Fruit fly (Drosophila melanogaster) whole organism, prepupa: ENCODE measurements around the gene Nlp.

ENCODE experiments used
- Blimp-1 ChIP-seq: fragments of 200-800 bp; sonication (Bioruptor generic); optimal IDR thresholded peaks from 3 replicates; lab custom pipeline; 2017; ENCODE audit warnings: missing biosample characterization, missing genetic modification characterization, mild to moderate bottlenecking, moderate library complexity, missing genetic modification reagents
- CG10669 ChIP-seq: fragments of 200-800 bp; sonication (Bioruptor generic); optimal IDR thresholded peaks from 3 replicates; lab custom pipeline; 2018; ENCODE audit warnings: missing biosample characterization, mild to moderate bottlenecking, missing genetic modification characterization, moderate library complexity
- CG11294 ChIP-seq: fragments of 200-800 bp; sonication (Bioruptor generic); IDR thresholded peaks from 2 replicates; pipeline ENCODE4 v1.3.6; 2022; ENCODE audit warnings: missing biosample characterization, missing genetic modification characterization
- CG11762 ChIP-seq: fragments of 200-800 bp; sonication (Bioruptor generic); optimal IDR thresholded peaks from 3 replicates; lab custom pipeline; 2016; ENCODE audit warnings: missing biosample characterization, missing genetic modification characterization; ENCODE audit not compliant: insufficient read depth
- CG15336 ChIP-seq: fragments of 200-800 bp; sonication (Bioruptor generic); IDR thresholded peaks from 2 replicates; pipeline ENCODE4 v1.3.6; 2022; ENCODE audit warnings: missing biosample characterization, missing genetic modification characterization
- CG16779 ChIP-seq: fragments of 200-800 bp; sonication (Bioruptor generic); optimal IDR thresholded peaks from 3 replicates; lab custom pipeline; 2017; ENCODE audit warnings: missing biosample characterization, mild to moderate bottlenecking, missing genetic modification characterization
- CG3032 ChIP-seq: fragments of 200-800 bp; optimal IDR thresholded peaks from 2 replicates; lab custom pipeline; 2019; ENCODE audit warnings: missing biosample characterization, mild to moderate bottlenecking, missing genetic modification characterization, moderate library complexity
- CG31627 ChIP-seq: fragments of 200-800 bp; sonication (Bioruptor generic); optimal IDR thresholded peaks from 3 replicates; lab custom pipeline; 2016; ENCODE audit warnings: missing biosample characterization, missing genetic modification characterization
- CG3919 ChIP-seq: fragments of 200-800 bp; sonication (Bioruptor generic); optimal IDR thresholded peaks from 3 replicates; lab custom pipeline; 2016; ENCODE audit warnings: missing biosample characterization, missing genetic modification characterization
- CG4318 ChIP-seq: fragments of 200-800 bp; sonication (Bioruptor generic); optimal IDR thresholded peaks from 3 replicates; lab custom pipeline; 2017; ENCODE audit warnings: missing biosample characterization, mild to moderate bottlenecking, missing genetic modification characterization
- CG6163 ChIP-seq: fragments of 200-800 bp; sonication (Bioruptor generic); IDR thresholded peaks from 3 replicates; pipeline ENCODE4 v1.3.6; 2022; ENCODE audit warnings: missing biosample characterization, missing genetic modification characterization
- CG6276 ChIP-seq: fragments of 200-800 bp; sonication (Bioruptor generic); optimal IDR thresholded peaks from 2 replicates; lab custom pipeline; 2017; ENCODE audit warnings: missing biosample characterization, mild to moderate bottlenecking, missing genetic modification characterization
- CG6792 ChIP-seq: fragments of 200-800 bp; sonication (Bioruptor generic); optimal IDR thresholded peaks from 3 replicates; lab custom pipeline; 2016; ENCODE audit warnings: missing biosample characterization, missing genetic modification characterization
- CG6808 ChIP-seq: fragments of 200-800 bp; sonication (Bioruptor generic); optimal IDR thresholded peaks from 3 replicates; lab custom pipeline; 2017; ENCODE audit warnings: missing biosample characterization, missing genetic modification characterization, mild to moderate bottlenecking, moderate library complexity, missing genetic modification reagents
- CG6854 ChIP-seq: fragments of 200-800 bp; sonication (Bioruptor generic); optimal IDR thresholded peaks from 2 replicates; lab custom pipeline; 2017; ENCODE audit warnings: missing biosample characterization, mild to moderate bottlenecking, missing genetic modification characterization
- CG7368 ChIP-seq: fragments of 200-800 bp; sonication (Bioruptor generic); optimal IDR thresholded peaks from 3 replicates; lab custom pipeline; 2016; ENCODE audit warnings: missing biosample characterization, missing genetic modification characterization
- CG8119 ChIP-seq: fragments of 200-800 bp; sonication (Bioruptor generic); IDR thresholded peaks from 3 replicates; pipeline ENCODE4 v1.3.6; 2022; ENCODE audit warnings: missing biosample characterization, missing genetic modification characterization
- CG8319 ChIP-seq: fragments of 200-800 bp; sonication (Bioruptor generic); optimal IDR thresholded peaks from 3 replicates; lab custom pipeline; 2016; ENCODE audit warnings: missing biosample characterization, missing genetic modification characterization
- CG8632 ChIP-seq: fragments of 200-800 bp; sonication (Bioruptor generic); optimal IDR thresholded peaks from 3 replicates; lab custom pipeline; 2016; ENCODE audit warnings: missing biosample characterization, missing genetic modification characterization
- CG9139 ChIP-seq: fragments of 200-800 bp; sonication (Bioruptor generic); optimal IDR thresholded peaks from 3 replicates; lab custom pipeline; 2017; ENCODE audit warnings: missing biosample characterization, mild to moderate bottlenecking, missing genetic modification characterization
- Eip78C ChIP-seq: fragments of 200-800 bp; sonication (Bioruptor generic); peaks from one replicate; lab custom pipeline; 2016; ENCODE audit warnings: missing biosample characterization, missing genetic modification characterization
- Eip93F ChIP-seq: fragments of 200-800 bp; sonication (Bioruptor generic); optimal IDR thresholded peaks from 2 replicates; lab custom pipeline; 2016; ENCODE audit warnings: missing biosample characterization, mild to moderate bottlenecking, missing genetic modification characterization
- Ets96B ChIP-seq: fragments of 200-800 bp; optimal IDR thresholded peaks from 2 replicates; lab custom pipeline; 2019; ENCODE audit warnings: missing biosample characterization, mild to moderate bottlenecking, missing genetic modification characterization, moderate library complexity
- Hr38 ChIP-seq: sonication (Bioruptor generic); optimal IDR thresholded peaks from 2 replicates; lab custom pipeline; 2016; ENCODE audit warnings: missing biosample characterization, missing genetic modification characterization
- Hr39 ChIP-seq: fragments of 200-800 bp; sonication (Bioruptor generic); optimal IDR thresholded peaks from 2 replicates; lab custom pipeline; 2016; ENCODE audit warnings: missing biosample characterization, missing genetic modification characterization
- Hr4 ChIP-seq: fragments of 200-800 bp; sonication (Bioruptor generic); optimal IDR thresholded peaks from 3 replicates; lab custom pipeline; 2016; ENCODE audit warnings: missing biosample characterization, missing genetic modification characterization
- Met ChIP-seq: fragments of 200-800 bp; sonication (Bioruptor generic); optimal IDR thresholded peaks from 3 replicates; lab custom pipeline; 2016; ENCODE audit warnings: missing biosample characterization, missing genetic modification characterization
- OdsH ChIP-seq: fragments of 200-800 bp; sonication (Bioruptor generic); optimal IDR thresholded peaks from 3 replicates; lab custom pipeline; 2016; ENCODE audit warnings: missing biosample characterization, missing genetic modification characterization
- Smox ChIP-seq: fragments of 200-800 bp; sonication (Bioruptor generic); optimal IDR thresholded peaks from 3 replicates; lab custom pipeline; 2016; ENCODE audit warnings: missing biosample characterization, missing genetic modification characterization
- Sox102F ChIP-seq: fragments of 200-800 bp; sonication (Bioruptor generic); optimal IDR thresholded peaks from 2 replicates; lab custom pipeline; 2016; ENCODE audit warnings: missing biosample characterization, mild to moderate bottlenecking, missing genetic modification characterization
- Sox14 ChIP-seq: fragments of 200-800 bp; sonication (Bioruptor generic); optimal IDR thresholded peaks from 3 replicates; lab custom pipeline; 2016; ENCODE audit warnings: missing biosample characterization, missing genetic modification characterization
- cyc ChIP-seq: fragments of 200-800 bp; sonication (Bioruptor generic); optimal IDR thresholded peaks from 3 replicates; lab custom pipeline; 2016; ENCODE audit warnings: missing biosample characterization, missing genetic modification characterization
- dac ChIP-seq: fragments of 200-800 bp; sonication (Bioruptor generic); optimal IDR thresholded peaks from 2 replicates; lab custom pipeline; 2017; ENCODE audit warnings: missing biosample characterization, mild to moderate bottlenecking, missing genetic modification characterization
- dsx ChIP-seq: fragments of 200-800 bp; optimal IDR thresholded peaks from 3 replicates; lab custom pipeline; 2019; ENCODE audit warnings: missing biosample characterization, mild to moderate bottlenecking, missing genetic modification characterization, moderate library complexity; ENCODE audit not compliant: poor library complexity, severe bottlenecking
- esn ChIP-seq: fragments of 200-800 bp; sonication (Bioruptor generic); optimal IDR thresholded peaks from 2 replicates; lab custom pipeline; 2016; ENCODE audit warnings: missing biosample characterization, mild to moderate bottlenecking, missing genetic modification characterization, moderate library complexity
- fd59A ChIP-seq: fragments of 200-800 bp; sonication (Bioruptor generic); optimal IDR thresholded peaks from 2 replicates; lab custom pipeline; 2017; ENCODE audit warnings: missing biosample characterization, mild to moderate bottlenecking, missing genetic modification characterization, missing genetic modification reagents
- fd85E ChIP-seq: fragments of 200-800 bp; sonication (Bioruptor generic); optimal IDR thresholded peaks from 3 replicates; lab custom pipeline; 2016; ENCODE audit warnings: missing biosample characterization, missing genetic modification characterization
- fkh ChIP-seq: fragments of 200-800 bp; sonication (Bioruptor generic); optimal IDR thresholded peaks from 3 replicates; lab custom pipeline; 2017; ENCODE audit warnings: missing biosample characterization, mild to moderate bottlenecking, missing genetic modification characterization, moderate library complexity
- lz ChIP-seq: fragments of 200-800 bp; sonication (Bioruptor generic); optimal IDR thresholded peaks from 3 replicates; lab custom pipeline; 2016; ENCODE audit warnings: missing biosample characterization, missing genetic modification characterization
- salr ChIP-seq, 2 experiments: fragments of 200-800 bp; sonication (Bioruptor generic); optimal IDR thresholded peaks; 3 replicates each; lab custom pipeline; 2016 to 2018; ENCODE audit warnings: missing biosample characterization in 2 of 2, missing genetic modification characterization in 2 of 2, mild to moderate bottlenecking in 1 of 2
- topi ChIP-seq: fragments of 200-800 bp; sonication (Bioruptor generic); optimal IDR thresholded peaks from 3 replicates; lab custom pipeline; 2016; ENCODE audit warnings: missing biosample characterization, missing genetic modification characterization
- vri ChIP-seq: fragments of 200-800 bp; sonication (Bioruptor generic); optimal IDR thresholded peaks from 3 replicates; lab custom pipeline; 2016; ENCODE audit warnings: missing biosample characterization, mild to moderate bottlenecking, missing genetic modification characterization

Nlp gene

dm6 chr3R:30037630-30038029, 33.0 kb downstream of the Nlp start, which contains the start of gene ocn:
ocn (minus strand) TSS chr3R:30037730.
- no peak for TF ChIP-seq Sox14 (GFP tag; lab: Kevin White, UChicago)
- TF ChIP-seq Hr4 = no peak
- TF ChIP-seq dac (GFP tag; lab: Kevin White, UChicago) = no peak
- TF ChIP-seq CG6163 (GFP tag; lab: Robert Waterston, UW) = no peak
- TF ChIP-seq CG11762 (GFP tag; lab: Kevin White, UChicago) = no peak
- TF ChIP-seq CG8632 = no peak
- TF ChIP-seq Hr38 = no peak
- TF ChIP-seq, all 60 proteins: peak for 0

- TF ChIP-seq fd59A (GFP tag; lab: Kevin White, UChicago) (no peak), Eip78C (GFP tag; lab: Kevin White, UChicago) (no peak), CG4318 (GFP tag; lab: Kevin White, UChicago) (no peak), CG8632 (no peak), CG3919 (GFP tag; lab: Kevin White, UChicago) (no peak)
Observed at dm6 chr3R:30038628-30039027, 34.0 kb downstream of the Nlp start, which contains the start of gene janB. janB (minus strand) TSS chr3R:30038728.

- no peak for TF ChIP-seq CG11294 (GFP tag; lab: Robert Waterston, UW)
- no peak for TF ChIP-seq CG7368 (GFP tag; lab: Kevin White, UChicago)
- TF ChIP-seq esn = peak; percentile 45
- TF ChIP-seq lz (GFP tag; lab: Kevin White, UChicago) = no peak
- no peak for TF ChIP-seq CG31627 (GFP tag; lab: Kevin White, UChicago)
- TF ChIP-seq Blimp-1 (GFP tag; lab: Kevin White, UChicago) = no peak
- TF ChIP-seq CG8319 = no peak
- peak; percentile 18 for TF ChIP-seq CG3032
- TF ChIP-seq fd85E = no peak
- no peak for TF ChIP-seq CG6792 (GFP tag; lab: Kevin White, UChicago)
- peak; percentile 91 for TF ChIP-seq dsx
- TF ChIP-seq CG15336 (GFP tag; lab: Robert Waterston, UW) = no peak
- TF ChIP-seq Hr39 (GFP tag; lab: Kevin White, UChicago) = no peak
Observed at dm6 chr3R:30039494-30039893, 34.9 kb downstream of the Nlp start, which contains the start of the genes janA, Sry-alpha and Sry-beta. janA (minus strand) TSS chr3R:30039533. Sry-alpha (plus strand) TSS chr3R:30039719. Sry-beta (plus strand) TSS chr3R:30039719.

- TF ChIP-seq salr (GFP tag; optimal IDR thresholded peaks at IDR 0.05; lab: Kevin White, UChicago) (no peak), Blimp-1 (GFP tag; lab: Kevin White, UChicago) (no peak), CG8632 (no peak), Hr4 (no peak), CG15336 (GFP tag; lab: Robert Waterston, UW) (no peak), Met (no peak), CG3032 (no peak), CG11762 (GFP tag; lab: Kevin White, UChicago) (no peak), CG31627 (GFP tag; lab: Kevin White, UChicago) (no peak), CG8119 (no peak)
Observed at dm6 chr3R:30040879-30041278, 36.3 kb downstream of the Nlp start.

dm6 chr3R:30043139-30043744, 38.7 kb downstream of the Nlp start, which contains the start of gene Sry-delta:
Sry-delta (plus strand) TSS chr3R:30043341.
- TF ChIP-seq Hr39 (GFP tag; lab: Kevin White, UChicago) (peak; percentile 81), Blimp-1 (GFP tag; lab: Kevin White, UChicago) (no peak), Eip93F (GFP tag; lab: Kevin White, UChicago) (no peak), CG6276 (GFP tag; lab: Kevin White, UChicago) (no peak), CG3919 (GFP tag; lab: Kevin White, UChicago) (no peak), fkh (GFP tag; lab: Kevin White, UChicago) (peak; percentile 61), CG16779 (tag; lab: Kevin White, UChicago) (no peak), CG31627 (GFP tag; lab: Kevin White, UChicago) (peak; percentile 84), fd59A (GFP tag; lab: Kevin White, UChicago) (no peak), vri (GFP tag; lab: Kevin White, UChicago) (no peak), OdsH (GFP tag; lab: Kevin White, UChicago) (no peak), topi (GFP tag; lab: Kevin White, UChicago) (no peak), CG9139 (GFP tag; lab: Kevin White, UChicago) (no peak), CG10669 (no peak), Sox102F (GFP tag; lab: Kevin White, UChicago) (no peak), CG11294 (GFP tag; lab: Robert Waterston, UW) (no peak), CG6854 (GFP tag; lab: Kevin White, UChicago) (peak; percentile 57), fd85E (no peak), CG7368 (GFP tag; lab: Kevin White, UChicago) (no peak), Smox (GFP tag; lab: Kevin White, UChicago) (no peak), CG6163 (GFP tag; lab: Robert Waterston, UW) (peak; percentile 77), Ets96B (tag; lab: Kevin White, UChicago) (no peak), cyc (peak; percentile 78), dac (GFP tag; lab: Kevin White, UChicago) (no peak), CG6808 (GFP tag; lab: Kevin White, UChicago) (no peak)
